Fruit fly (Drosophila melanogaster) whole organism: ENCODE results near the gene Syx17.

ENCODE experiments used
- CG8478 ChIP-seq: fragments of >200 bp; optimal IDR thresholded peaks from 2 replicates; lab custom pipeline; 2018; ENCODE audit warnings: inconsistent platforms
- Dll ChIP-seq: fragments of >200 bp; optimal IDR thresholded peaks from 2 replicates; lab custom pipeline; 2017
- EcR ChIP-seq, 2 experiments: fragments of >200 bp; optimal IDR thresholded peaks; 2 replicates each; lab custom pipeline; 2017; ENCODE audit warnings: missing biosample characterization in 2 of 2, missing genetic modification characterization in 2 of 2, missing genetic modification reagents in 2 of 2
- pan ChIP-seq: fragments of >200 bp; optimal IDR thresholded peaks from 2 replicates; lab custom pipeline; 2017
- psq ChIP-seq: fragments of >200 bp; optimal IDR thresholded peaks from 2 replicates; lab custom pipeline; 2017

dm6 chr3L:4363484-4363883 is 39.8 kb upstream of the Syx17 start:
- TF ChIP-seq psq = no peak
- no peak for TF ChIP-seq pan
- TF ChIP-seq CG8478 (lab: Kevin White, UChicago) = no peak
- no peak for TF ChIP-seq Dll
- TF ChIP-seq EcR (GFP tag; optimal IDR thresholded peaks at IDR 0.05; lab: Kevin White, UChicago) = no peak
